Worm (Caenorhabditis elegans) whole organism, late embryonic: ENCODE measurements around the gene elpc-4.
A peak's percentile ranks its signal among the peaks of the same experiment; 100 is the strongest.

Experiments used
- K02D7.2 ChIP-seq: sonication (generic microtip); optimal IDR thresholded peaks from 2 replicates; lab custom pipeline; 2017; ENCODE audit warnings: mild to moderate bottlenecking, missing genetic modification characterization, missing compliant biosample characterization
- K09A11.1 ChIP-seq: sonication (generic microtip); optimal IDR thresholded peaks from 2 replicates; lab custom pipeline; 2017; ENCODE audit warnings: antibody characterized with exemption, mild to moderate bottlenecking, missing genetic modification characterization, missing compliant biosample characterization; ENCODE audit not compliant: insufficient read depth
- T23F11.4 ChIP-seq: fragments of 200-800 bp; sonication (Bioruptor generic); optimal IDR thresholded peaks from 2 replicates; lab custom pipeline; 2018; ENCODE audit warnings: mild to moderate bottlenecking, missing genetic modification characterization, missing compliant biosample characterization
- ahr-1 ChIP-seq: sonication (generic microtip); optimal IDR thresholded peaks from 2 replicates; lab custom pipeline; 2016; ENCODE audit warnings: missing genetic modification characterization, missing compliant biosample characterization
- ceh-31 ChIP-seq: sonication (generic microtip); optimal IDR thresholded peaks from 2 replicates; lab custom pipeline; 2016; ENCODE audit warnings: missing genetic modification characterization, missing compliant biosample characterization
- ceh-9 ChIP-seq: sonication (generic microtip); optimal IDR thresholded peaks from 2 replicates; lab custom pipeline; 2016; ENCODE audit warnings: mild to moderate bottlenecking, missing genetic modification characterization, inconsistent platforms, missing compliant biosample characterization
- che-1 ChIP-seq: sonication (generic microtip); optimal IDR thresholded peaks from 2 replicates; lab custom pipeline; 2016; ENCODE audit warnings: mild to moderate bottlenecking, missing genetic modification characterization, missing compliant biosample characterization
- dve-1 ChIP-seq: sonication (generic microtip); optimal IDR thresholded peaks from 2 replicates; lab custom pipeline; 2017; ENCODE audit warnings: antibody characterized with exemption, mild to moderate bottlenecking, missing genetic modification characterization, missing compliant biosample characterization
- elt-2 ChIP-seq: sonication (generic microtip); optimal IDR thresholded peaks from 2 replicates; lab custom pipeline; 2016; ENCODE audit warnings: missing genetic modification reagents, missing genetic modification characterization, missing compliant biosample characterization
- elt-4 ChIP-seq: sonication (generic microtip); optimal IDR thresholded peaks from 2 replicates; lab custom pipeline; 2016; ENCODE audit warnings: missing genetic modification characterization, missing compliant biosample characterization
- fax-1 ChIP-seq: sonication (generic microtip); optimal IDR thresholded peaks from 2 replicates; lab custom pipeline; 2016; ENCODE audit warnings: missing genotype, missing genetic modification characterization, missing compliant biosample characterization
- fkh-10 ChIP-seq: fragments of 150-350 bp; optimal IDR thresholded peaks from 2 replicates; lab custom pipeline; 2014; ENCODE audit warnings: missing biosample characterization, missing genetic modification reagents, missing genetic modification characterization
- hlh-30 ChIP-seq: sonication (generic microtip); optimal IDR thresholded peaks from 2 replicates; lab custom pipeline; 2017; ENCODE audit warnings: antibody characterized with exemption, missing genetic modification characterization, missing compliant biosample characterization; ENCODE audit not compliant: insufficient read depth
- hlh-8 ChIP-seq: sonication (generic microtip); optimal IDR thresholded peaks from 2 replicates; lab custom pipeline; 2016; ENCODE audit warnings: missing genotype, missing genetic modification characterization, missing compliant biosample characterization
- nfya-1 ChIP-seq: sonication (generic microtip); optimal IDR thresholded peaks from 2 replicates; lab custom pipeline; 2017; ENCODE audit warnings: missing genetic modification characterization, mild to moderate bottlenecking, missing compliant biosample characterization, antibody characterized with exemption, moderate library complexity
- odd-2 ChIP-seq: sonication (generic microtip); optimal IDR thresholded peaks from 2 replicates; lab custom pipeline; 2017; ENCODE audit warnings: antibody characterized with exemption, mild to moderate bottlenecking, missing genetic modification characterization, missing compliant biosample characterization
- pha-2 ChIP-seq: sonication (generic microtip); optimal IDR thresholded peaks from 2 replicates; lab custom pipeline; 2017; ENCODE audit warnings: mild to moderate bottlenecking, missing genetic modification characterization, missing compliant biosample characterization
- pqm-1 ChIP-seq: sonication (generic microtip); optimal IDR thresholded peaks from 2 replicates; lab custom pipeline; 2016; ENCODE audit warnings: missing genetic modification characterization, missing compliant biosample characterization
- pros-1 ChIP-seq: fragments of 150-350 bp; optimal IDR thresholded peaks from 2 replicates; lab custom pipeline; 2014; ENCODE audit warnings: missing biosample characterization, missing genetic modification reagents, missing genetic modification characterization
- ref-2 ChIP-seq: sonication (generic microtip); optimal IDR thresholded peaks from 2 replicates; lab custom pipeline; 2016; ENCODE audit warnings: missing genetic modification characterization, missing compliant biosample characterization
- rnt-1 ChIP-seq: sonication (generic microtip); optimal IDR thresholded peaks from 2 replicates; lab custom pipeline; 2016; ENCODE audit warnings: missing genetic modification characterization, missing compliant biosample characterization
- syd-9 ChIP-seq: sonication (generic microtip); optimal IDR thresholded peaks from 2 replicates; lab custom pipeline; 2016; ENCODE audit warnings: mild to moderate bottlenecking, missing genetic modification characterization, moderate library complexity, missing compliant biosample characterization
- tbx-2 ChIP-seq: sonication (generic microtip); optimal IDR thresholded peaks from 2 replicates; lab custom pipeline; 2016; ENCODE audit warnings: missing genetic modification characterization, missing compliant biosample characterization
- tbx-7 ChIP-seq: sonication (generic microtip); optimal IDR thresholded peaks from 2 replicates; lab custom pipeline; 2016; ENCODE audit warnings: missing genotype, missing genetic modification characterization, missing compliant biosample characterization
- ttx-3 ChIP-seq: sonication (generic microtip); optimal IDR thresholded peaks from 2 replicates; lab custom pipeline; 2016; ENCODE audit warnings: missing genetic modification reagents, missing genetic modification characterization, missing compliant biosample characterization
- zip-5 ChIP-seq: sonication (generic microtip); optimal IDR thresholded peaks from 2 replicates; lab custom pipeline; 2016; ENCODE audit warnings: missing genetic modification characterization, missing compliant biosample characterization

The elpc-4 gene

ce11 chrIV:8019772-8020496 is 3.1 kb downstream of the elpc-4 start, which contains the start of gene dnc-4 (continued):
- peak; percentile 63 for TF ChIP-seq ceh-31 (tag; lab: Kevin White, UChicago)
- TF ChIP-seq hlh-8 (tag; lab: Kevin White, UChicago), result peak; percentile 24
- no peak for TF ChIP-seq K02D7.2
- TF ChIP-seq pros-1 (tag; lab: Kevin White, UChicago), result no peak
- no peak for TF ChIP-seq T23F11.4 (GFP tag; lab: Kevin White, UChicago)

DNA sequence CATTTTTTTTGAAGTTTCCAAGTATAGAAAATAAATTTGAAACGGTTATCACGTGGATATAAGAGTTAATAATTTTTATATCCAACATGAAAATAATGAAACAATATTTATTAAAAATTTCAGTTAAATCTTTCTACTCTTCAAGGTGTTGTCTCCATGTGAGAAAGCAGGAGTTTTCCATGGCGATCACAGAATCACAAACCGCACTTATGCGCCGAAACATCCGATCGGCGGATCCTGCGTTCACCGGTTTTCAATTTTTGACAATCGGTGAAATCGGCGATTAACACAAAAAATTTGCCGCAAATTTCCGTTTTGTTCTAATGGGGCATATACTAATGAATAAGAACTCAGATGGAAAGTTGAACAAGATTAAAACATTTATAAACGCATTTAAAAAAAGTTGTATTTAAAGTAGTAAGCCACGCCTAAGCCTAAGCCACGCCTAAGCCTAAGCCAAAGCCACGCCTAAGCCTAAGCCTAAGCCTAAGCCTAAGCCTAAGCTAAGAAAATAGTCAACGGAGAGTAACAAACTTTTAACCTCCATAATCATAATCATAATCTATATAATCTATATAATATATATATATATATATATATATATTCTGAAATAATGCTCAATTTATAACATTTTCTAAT is 5.4 kb downstream of the elpc-4 start, which contains the start of gene C26B2.2:
Gene C26B2.2, minus strand, starts transcription at position 88 of the 639 bp plus-strand sequence.
- no peak for TF ChIP-seq dve-1 (tag; lab: Kevin White, UChicago)
- TF ChIP-seq, all 69 proteins: peak for 0

- no peak for TF ChIP-seq tbx-7 (tag; lab: Kevin White, UChicago)
- TF ChIP-seq elt-2, result peak; percentile 46
- no peak for TF ChIP-seq zip-5 (tag; lab: Kevin White, UChicago)
- TF ChIP-seq nfya-1 (tag; lab: Kevin White, UChicago), result no peak
Observed at ce11 chrIV:8023861-8024260, 7.1 kb downstream of the elpc-4 start.

DNA sequence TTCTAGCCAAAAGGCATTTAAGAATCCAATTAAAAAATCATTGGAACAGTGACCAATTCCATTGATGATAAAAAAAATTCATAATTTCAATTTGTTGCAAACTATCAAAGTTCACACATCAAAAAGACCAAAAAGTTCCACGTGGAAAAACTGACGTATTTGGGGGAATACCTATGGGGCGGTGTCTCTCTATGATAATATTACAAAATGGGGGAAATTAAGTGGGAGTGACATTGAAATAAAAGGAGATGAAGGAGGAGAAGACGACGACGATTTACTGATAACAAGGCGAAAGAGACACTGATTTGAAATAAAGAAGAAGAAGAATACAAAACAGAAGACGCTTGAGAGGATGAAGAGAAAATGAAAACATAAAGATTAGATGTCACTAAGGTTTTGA is 9.6 kb downstream of the elpc-4 start:
- TF ChIP-seq dve-1 (tag; lab: Kevin White, UChicago), result peak; percentile 5
- TF ChIP-seq ref-2 (tag; lab: Kevin White, UChicago), result no peak
- TF ChIP-seq elt-2, result peak; percentile 4
- TF ChIP-seq, all 69 proteins: peak for 2

DNA sequence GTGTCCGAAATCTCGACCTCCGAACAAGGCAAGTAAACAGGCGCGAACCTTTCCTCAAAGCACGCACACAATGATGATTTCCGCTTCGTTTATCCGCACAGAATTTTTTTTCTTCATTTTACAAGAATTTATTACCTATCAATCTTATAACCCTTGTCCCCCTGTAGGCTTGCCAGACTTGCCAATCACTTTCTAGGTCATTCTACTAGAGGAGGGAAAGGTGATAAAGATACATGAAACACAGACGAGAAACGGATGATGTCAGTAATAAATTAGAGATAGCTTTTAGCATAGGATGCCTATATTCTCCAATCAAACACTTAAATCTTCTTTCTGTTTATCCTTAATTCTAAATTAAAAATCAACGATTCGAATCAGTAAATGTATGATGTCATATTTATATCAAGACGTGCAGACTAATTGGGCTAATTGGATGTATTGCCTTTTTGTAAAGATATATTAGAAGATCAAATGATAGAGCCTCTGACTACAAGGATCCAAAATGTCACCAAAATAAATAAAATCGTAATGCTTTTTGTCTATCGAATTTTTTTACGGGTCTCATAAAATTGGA is 10.6 kb downstream of the elpc-4 start:
- TF ChIP-seq elt-2 (peak; percentile 44), odd-2 (tag; lab: Kevin White, UChicago) (no peak)

- TF ChIP-seq K09A11.1 (tag; lab: Kevin White, UChicago), result no peak
- TF ChIP-seq ttx-3 (tag; lab: Kevin White, UChicago), result no peak
- TF ChIP-seq hlh-30 (tag; lab: Kevin White, UChicago), result peak; percentile 28
- TF ChIP-seq elt-2, result peak; percentile 92
Observed at ce11 chrIV:8028372-8028771, 11.6 kb downstream of the elpc-4 start.

ce11 chrIV:8029413-8029812 is 12.6 kb downstream of the elpc-4 start, which contains the start of gene nhr-31:
TSS of gene nhr-31 (minus strand) at chrIV:8029513.
- no peak for TF ChIP-seq tbx-7 (tag; lab: Kevin White, UChicago)

DNA sequence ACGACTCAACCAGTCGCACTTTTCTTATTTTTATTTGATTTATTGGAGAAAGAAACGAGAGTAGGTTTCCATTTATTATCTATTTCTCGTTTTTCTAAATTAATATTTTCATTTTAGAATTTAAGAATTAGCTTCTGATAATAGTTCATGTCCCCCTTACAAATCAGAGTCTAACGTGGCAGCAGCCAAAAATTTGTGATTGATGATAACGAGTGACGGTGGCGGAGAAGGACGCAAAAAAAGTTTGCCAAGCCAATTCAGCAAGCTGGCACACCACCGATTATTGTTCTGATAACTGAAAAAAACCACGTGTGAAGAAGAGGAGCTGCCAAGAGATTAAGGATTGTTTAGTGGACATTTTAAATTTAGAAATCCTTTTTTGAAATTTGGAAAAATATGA is 13.3 kb downstream of the elpc-4 start:
- no peak for TF ChIP-seq tbx-2 (tag; lab: Kevin White, UChicago)
- no peak for TF ChIP-seq fkh-10
- TF ChIP-seq elt-4 (tag; lab: Kevin White, UChicago), result no peak
- no peak for TF ChIP-seq ref-2 (tag; lab: Kevin White, UChicago)
- no peak for TF ChIP-seq pha-2 (tag; lab: Kevin White, UChicago)
- no peak for TF ChIP-seq tbx-7 (tag; lab: Kevin White, UChicago)
- no peak for TF ChIP-seq hlh-30 (tag; lab: Kevin White, UChicago)
- TF ChIP-seq ahr-1 (tag; lab: Kevin White, UChicago), result no peak
- no peak for TF ChIP-seq pqm-1
- no peak for TF ChIP-seq ceh-9 (tag; lab: Kevin White, UChicago)
- no peak for TF ChIP-seq che-1 (tag; lab: Kevin White, UChicago)
- no peak for TF ChIP-seq rnt-1 (tag; lab: Kevin White, UChicago)
- no peak for TF ChIP-seq fax-1 (tag; lab: Kevin White, UChicago)
- TF ChIP-seq syd-9, result no peak
